Worm (Caenorhabditis elegans): ENCODE data around the gene Y54F10AM.15.

Y54F10AM.15 gene

ce11 chrIII:2487046-2487760 lies 41.3 kb downstream of the Y54F10AM.15 start, which contains the start of gene Y54F10AL.1:
Gene Y54F10AL.1, plus strand, starts transcription at chrIII:2487710.
- TF ChIP-seq mep-1 (tag; optimal IDR thresholded peaks at IDR 0.05) (peak; percentile 10), drap-1 (GFP tag; optimal IDR thresholded peaks at IDR 0.05) (no peak), ces-1 (GFP tag; optimal IDR thresholded peaks at IDR 0.05) (peak; percentile 88), snpc-4 (tag; optimal IDR thresholded peaks at IDR 0.05) (no peak), ztf-11 (tag; optimal IDR thresholded peaks at IDR 0.05) (no peak), lsy-2 (tag; optimal IDR thresholded peaks at IDR 0.05) (peak; percentile 5), lin-13 (tag; optimal IDR thresholded peaks at IDR 0.05) (peak; percentile 43), elt-1 (tag; optimal IDR thresholded peaks at IDR 0.05; ENCODE audit: borderline replicate concordance, insufficient read depth) (peak; percentile 75)

- TF ChIP-seq bed-3 (GFP tag; optimal IDR thresholded peaks at IDR 0.05) = no peak
- no peak for TF ChIP-seq ztf-11 (tag; optimal IDR thresholded peaks at IDR 0.05)
- no peak for TF ChIP-seq elt-3 (tag; optimal IDR thresholded peaks at IDR 0.05)
- no peak for TF ChIP-seq ceh-39 (tag; optimal IDR thresholded peaks at IDR 0.05)
- no peak for TF ChIP-seq elt-1 (tag; optimal IDR thresholded peaks at IDR 0.05; ENCODE audit: borderline replicate concordance, insufficient read depth)
- no peak for TF ChIP-seq mab-5 (tag; optimal IDR thresholded peaks at IDR 0.05)
- no peak for TF ChIP-seq unc-62 (GFP tag; optimal IDR thresholded peaks at IDR 0.05)
- TF ChIP-seq blmp-1 (tag; optimal IDR thresholded peaks at IDR 0.05) = no peak
- no peak for TF ChIP-seq nhr-237 (tag; optimal IDR thresholded peaks at IDR 0.05)
Observed at ce11 chrIII:2482754-2483153, 45.7 kb downstream of the Y54F10AM.15 start.

- no peak for TF ChIP-seq ceh-83 (GFP tag; optimal IDR thresholded peaks at IDR 0.05)
- peak; percentile 78 for TF ChIP-seq lsy-2 (tag; optimal IDR thresholded peaks at IDR 0.05)
- no peak for TF ChIP-seq nhr-28 (tag; optimal IDR thresholded peaks at IDR 0.05)
- peak; percentile 60 for TF ChIP-seq lin-13 (tag; optimal IDR thresholded peaks at IDR 0.05)
Observed at ce11 chrIII:2482171-2482570, 46.3 kb downstream of the Y54F10AM.15 start.
